Fruit fly (Drosophila melanogaster): Measurements from ENCODE around the gene CG31251.

CG31251 gene

dm6 chr3R:17714773-17715344 is 30.1 kb upstream of the CG31251 start (continued):
- TF ChIP-seq CG8290 (GFP tag; optimal IDR thresholded peaks at IDR 0.05): no peak
- TF ChIP-seq CG8290 (tag; optimal IDR thresholded peaks at IDR 0.05): peak in 1 of 2 experiments; percentile 33
- no peak for TF ChIP-seq slp2 (GFP tag; optimal IDR thresholded peaks at IDR 0.05)
- 0 out of 3 replicates have a peak, but pooled peaks have one; percentile 5 for TF ChIP-seq ci (GFP tag; IDR thresholded peaks at IDR 0.05)
- TF ChIP-seq ase (GFP tag; IDR thresholded peaks at IDR 0.05): no peak
- TF ChIP-seq CG7987 (GFP tag; optimal IDR thresholded peaks at IDR 0.05): peak; percentile 83
- TF ChIP-seq HmgZ (tag; optimal IDR thresholded peaks at IDR 0.05): no peak
- peak; percentile 97 for TF ChIP-seq crol (GFP tag; IDR thresholded peaks at IDR 0.05)
- TF ChIP-seq cg (GFP tag; optimal IDR thresholded peaks at IDR 0.05): peak; percentile 79
- TF ChIP-seq Side (GFP tag; optimal IDR thresholded peaks at IDR 0.05): no peak
- TF ChIP-seq sens-2 (GFP tag; IDR thresholded peaks at IDR 0.05): no peak
- peak; percentile 29 for TF ChIP-seq sug (tag; optimal IDR thresholded peaks at IDR 0.05)
- peak; percentile 11 for TF ChIP-seq CG18599 (GFP tag; optimal IDR thresholded peaks at IDR 0.05)
- no peak for TF ChIP-seq CG12071 (GFP tag; optimal IDR thresholded peaks at IDR 0.05)
- no peak for TF ChIP-seq cas (GFP tag; IDR thresholded peaks at IDR 0.05)
- TF ChIP-seq Med (GFP tag): peak; percentile 69
- TF ChIP-seq Fer2 (tag; optimal IDR thresholded peaks at IDR 0.05): no peak
- TF ChIP-seq klu (GFP tag; IDR thresholded peaks at IDR 0.05): no peak
- TF ChIP-seq CG12155 (GFP tag; optimal IDR thresholded peaks at IDR 0.05): no peak
- peak; percentile 24 for TF ChIP-seq CG17359 (tag; optimal IDR thresholded peaks at IDR 0.05)
- TF ChIP-seq CG9932 (GFP tag; IDR thresholded peaks at IDR 0.05): 0 out of 2 replicates have a peak, but pooled peaks have one; percentile 17
- peak; percentile 54 for TF ChIP-seq pros (GFP tag; optimal IDR thresholded peaks at IDR 0.05)
- TF ChIP-seq CG6854 (GFP tag; optimal IDR thresholded peaks at IDR 0.05): peak; percentile 9
- TF ChIP-seq Mes4 (GFP tag; optimal IDR thresholded peaks at IDR 0.05): no peak
- TF ChIP-seq CG6683 (GFP tag; optimal IDR thresholded peaks at IDR 0.05): no peak
- TF ChIP-seq CG10543 (GFP tag; optimal IDR thresholded peaks at IDR 0.05): peak; percentile 9
- no peak for TF ChIP-seq Ets97D (GFP tag; optimal IDR thresholded peaks at IDR 0.05)
- peak; percentile 21 for TF ChIP-seq CG12769 (tag; optimal IDR thresholded peaks at IDR 0.05)
- peak; percentile 47 for TF ChIP-seq CG4360 (GFP tag; IDR thresholded peaks at IDR 0.05)
- TF ChIP-seq CG16779 (GFP tag; IDR thresholded peaks at IDR 0.05): 0 out of 2 replicates have a peak, but pooled peaks have one; percentile 16
- TF ChIP-seq Stat92E (GFP tag; optimal IDR thresholded peaks at IDR 0.05): peak in 1 of 3 experiments; percentile 12
- peak; percentile 98 for TF ChIP-seq cwo (GFP tag; optimal IDR thresholded peaks at IDR 0.05)
- TF ChIP-seq Deaf1 (tag; optimal IDR thresholded peaks at IDR 0.05): peak; percentile 41
- peak; percentile 80 for TF ChIP-seq twi (tag; optimal IDR thresholded peaks at IDR 0.05)
- no peak for TF ChIP-seq Lhr (GFP tag; optimal IDR thresholded peaks at IDR 0.05)
- TF ChIP-seq abd-A (tag; optimal IDR thresholded peaks at IDR 0.05): peak; percentile 55
- TF ChIP-seq rib (GFP tag; IDR thresholded peaks at IDR 0.05): peak; percentile 30; the same call in 1 of the 2 replicates
- TF ChIP-seq Mrtf (GFP tag; IDR thresholded peaks at IDR 0.05): no peak
- TF ChIP-seq trh (GFP tag; optimal IDR thresholded peaks at IDR 0.05): no peak
- peak in 1 of 2 experiments; percentile 2 for TF ChIP-seq Hr78 (GFP tag; optimal IDR thresholded peaks at IDR 0.05)
- no peak for TF ChIP-seq Ravus (GFP tag; IDR thresholded peaks at IDR 0.05)
- TF ChIP-seq pnt (GFP tag; optimal IDR thresholded peaks at IDR 0.05): no peak
- peak; percentile 14 for TF ChIP-seq grn (GFP tag; optimal IDR thresholded peaks at IDR 0.05)
- TF ChIP-seq sr (GFP tag; IDR thresholded peaks at IDR 0.05): peak; percentile 94
- no peak for TF ChIP-seq trem (tag; optimal IDR thresholded peaks at IDR 0.05)
- peak; percentile 12 for TF ChIP-seq CG1832 (GFP tag; optimal IDR thresholded peaks at IDR 0.05)
- TF ChIP-seq da (GFP tag; optimal IDR thresholded peaks at IDR 0.05): no peak
- TF ChIP-seq oc (tag; optimal IDR thresholded peaks at IDR 0.05): no peak
- TF ChIP-seq E2f2 (GFP tag; IDR thresholded peaks at IDR 0.05): no peak
